Fruit fly (Drosophila melanogaster) S2 (cell line): ENCODE data around the gene Npc2b.

Experiments
- CG8478 ChIP-seq: fragments of >200 bp; optimal IDR thresholded peaks from 2 replicates; lab custom pipeline; 2018
- CTCF ChIP-seq, 2 experiments: fragments of >200 bp; optimal IDR thresholded peaks; 2 replicates each; lab custom pipeline; 2018

- TF ChIP-seq CG8478 (lab: Kevin White, UChicago) (no peak), CTCF (optimal IDR thresholded peaks at IDR 0.05; lab: Kevin White, UChicago) (no peak)
These were observed 44.9 kb upstream of the Npc2b start for dm6 chr3R:14044361-14044860.
